Fruit fly (Drosophila melanogaster) whole organism, embryonic: Measurements from ENCODE around the gene Nle.
A peak's percentile ranks its signal among the peaks of the same experiment; 100 is the strongest.

Experiments used
- BEAF-32 ChIP-seq: fragments of 200-800 bp; sonication (Bioruptor generic); optimal IDR thresholded peaks from 3 replicates; lab custom pipeline; 2017; ENCODE audit warnings: missing biosample characterization, missing genetic modification characterization, mild to moderate bottlenecking, moderate library complexity, missing genetic modification reagents
- Bgb ChIP-seq: fragments of 200-800 bp; sonication (Bioruptor generic); IDR thresholded peaks from 2 replicates; pipeline ENCODE4 v1.3.6; 2022; ENCODE audit warnings: missing biosample characterization, missing genetic modification characterization; ENCODE audit not compliant: partially characterized antibody
- CG10267 ChIP-seq: fragments of 200-800 bp; sonication (Bioruptor generic); optimal IDR thresholded peaks from 2 replicates; lab custom pipeline; 2018; ENCODE audit warnings: missing biosample characterization, mild to moderate bottlenecking, missing genetic modification characterization, moderate library complexity
- CG12391 ChIP-seq: fragments of 200-800 bp; sonication (Bioruptor generic); optimal IDR thresholded peaks from 3 replicates; lab custom pipeline; 2018; ENCODE audit warnings: missing biosample characterization, mild to moderate bottlenecking, missing genetic modification characterization, moderate library complexity
- CG12659 ChIP-seq: fragments of 200-800 bp; sonication (Bioruptor generic); optimal IDR thresholded peaks from 3 replicates; lab custom pipeline; 2017; ENCODE audit warnings: mild to moderate bottlenecking, missing biosample characterization, missing genetic modification reagents, missing genetic modification characterization
- CG13287 ChIP-seq: fragments of 200-800 bp; sonication (Bioruptor generic); IDR thresholded peaks from 2 replicates; pipeline ENCODE4 v1.3.6; 2022; ENCODE audit warnings: missing biosample characterization, missing genetic modification characterization; ENCODE audit not compliant: partially characterized antibody
- CG14710 ChIP-seq: fragments of 200-800 bp; sonication (Bioruptor generic); optimal IDR thresholded peaks from 3 replicates; lab custom pipeline; 2019; ENCODE audit warnings: missing biosample characterization, mild to moderate bottlenecking, missing genetic modification characterization, moderate library complexity
- CG15601 ChIP-seq: fragments of 200-800 bp; sonication (Bioruptor generic); optimal IDR thresholded peaks from 3 replicates; lab custom pipeline; 2019; ENCODE audit warnings: missing biosample characterization, mild to moderate bottlenecking, missing genetic modification characterization, moderate library complexity
- CG1603 ChIP-seq: fragments of 200-800 bp; sonication (Bioruptor generic); optimal IDR thresholded peaks from 2 replicates; lab custom pipeline; 2019; ENCODE audit warnings: missing biosample characterization, mild to moderate bottlenecking, missing genetic modification characterization, moderate library complexity
- CG17829 ChIP-seq: fragments of 200-800 bp; optimal IDR thresholded peaks from 2 replicates; lab custom pipeline; 2019; ENCODE audit warnings: missing biosample characterization, mild to moderate bottlenecking, missing genetic modification characterization, moderate library complexity
- CG18619 ChIP-seq: fragments of 200-800 bp; sonication (Bioruptor generic); optimal IDR thresholded peaks from 3 replicates; lab custom pipeline; 2017; ENCODE audit warnings: missing biosample characterization, mild to moderate bottlenecking, missing genetic modification characterization
- CG2129 ChIP-seq: fragments of 200-800 bp; sonication (Bioruptor generic); IDR thresholded peaks from 2 replicates; pipeline ENCODE4 v1.3.6; 2022; ENCODE audit warnings: missing biosample characterization, missing genetic modification characterization; ENCODE audit not compliant: partially characterized antibody
- CG2712 ChIP-seq: fragments of 200-800 bp; optimal IDR thresholded peaks from 3 replicates; lab custom pipeline; 2019; ENCODE audit warnings: missing biosample characterization, mild to moderate bottlenecking, missing genetic modification characterization, moderate library complexity
- CG30020 ChIP-seq: fragments of 200-800 bp; optimal IDR thresholded peaks from 2 replicates; lab custom pipeline; 2019; ENCODE audit warnings: missing biosample characterization, mild to moderate bottlenecking, missing genetic modification characterization, moderate library complexity
- CG9727 ChIP-seq: fragments of 200-800 bp; sonication (Bioruptor generic); optimal IDR thresholded peaks from 3 replicates; lab custom pipeline; 2017; ENCODE audit warnings: missing biosample characterization, mild to moderate bottlenecking, missing genetic modification characterization
- CG9797 ChIP-seq: fragments of 200-800 bp; sonication (Bioruptor generic); optimal IDR thresholded peaks from 3 replicates; lab custom pipeline; 2018; ENCODE audit warnings: missing biosample characterization, mild to moderate bottlenecking, missing genetic modification characterization
- Dref ChIP-seq: fragments of 200-800 bp; sonication (Bioruptor generic); IDR thresholded peaks from 2 replicates; pipeline ENCODE4 v1.3.6; 2022; ENCODE audit warnings: missing biosample characterization, missing genetic modification characterization
- E2f2 ChIP-seq: fragments of 200-800 bp; sonication (Bioruptor generic); IDR thresholded peaks from 2 replicates; pipeline ENCODE4 v1.3.6; 2022; ENCODE audit warnings: missing biosample characterization, missing genetic modification characterization
- HLH4C ChIP-seq: fragments of 200-800 bp; sonication (Bioruptor generic); IDR thresholded peaks from 3 replicates; pipeline ENCODE4 v1.3.6; 2022; ENCODE audit warnings: missing biosample characterization, missing genetic modification characterization; ENCODE audit not compliant: partially characterized antibody
- HmgZ ChIP-seq: fragments of 200-800 bp; sonication (Bioruptor generic); optimal IDR thresholded peaks from 2 replicates; lab custom pipeline; 2018; ENCODE audit warnings: missing biosample characterization, mild to moderate bottlenecking, missing genetic modification characterization
- Lhr ChIP-seq: fragments of 200-800 bp; sonication (Bioruptor generic); optimal IDR thresholded peaks from 3 replicates; lab custom pipeline; 2017; ENCODE audit warnings: mild to moderate bottlenecking, missing biosample characterization, missing genetic modification reagents, missing genetic modification characterization
- MESR4 ChIP-seq: fragments of 200-800 bp; sonication (Bioruptor generic); optimal IDR thresholded peaks from 2 replicates; lab custom pipeline; 2018; ENCODE audit warnings: missing biosample characterization, mild to moderate bottlenecking, missing genetic modification characterization, moderate library complexity
- Med ChIP-seq: fragments of 200-800 bp; sonication (Bioruptor generic); peaks from one replicate; lab custom pipeline; 2016; ENCODE audit warnings: missing biosample characterization, missing genetic modification characterization, mild to moderate bottlenecking, inconsistent platforms, moderate library complexity
- NfI ChIP-seq: fragments of 200-800 bp; sonication (Bioruptor generic); optimal IDR thresholded peaks from 3 replicates; lab custom pipeline; 2018; ENCODE audit warnings: missing biosample characterization, mild to moderate bottlenecking, missing genetic modification characterization, moderate library complexity
- Opbp ChIP-seq: fragments of 200-800 bp; sonication (Bioruptor generic); IDR thresholded peaks from 3 replicates; pipeline ENCODE4 v1.3.6; 2022; ENCODE audit warnings: missing biosample characterization, missing genetic modification characterization; ENCODE audit not compliant: partially characterized antibody
- Ravus ChIP-seq: fragments of 200-800 bp; sonication (Bioruptor generic); IDR thresholded peaks from 2 replicates; pipeline ENCODE4 v1.3.6; 2022; ENCODE audit warnings: missing biosample characterization, missing genetic modification characterization
- Scr ChIP-seq: fragments of 200-800 bp; sonication (Bioruptor generic); IDR thresholded peaks from 2 replicates; pipeline ENCODE4 v1.3.6; 2022; ENCODE audit warnings: missing biosample characterization, missing genetic modification characterization; ENCODE audit not compliant: partially characterized antibody
- YL-1 ChIP-seq: fragments of 200-800 bp; sonication (Bioruptor generic); optimal IDR thresholded peaks from 3 replicates; lab custom pipeline; 2017; ENCODE audit warnings: missing biosample characterization, mild to moderate bottlenecking, missing genetic modification characterization
- ci ChIP-seq: fragments of 200-800 bp; sonication (Bioruptor generic); IDR thresholded peaks from 3 replicates; pipeline ENCODE4 v1.3.6; 2022; ENCODE audit warnings: missing biosample characterization, missing genetic modification characterization
- gfzf ChIP-seq: fragments of 200-800 bp; sonication (Bioruptor generic); optimal IDR thresholded peaks from 2 replicates; lab custom pipeline; 2016; ENCODE audit warnings: missing biosample characterization, mild to moderate bottlenecking, missing genetic modification characterization, moderate library complexity
- grn ChIP-seq: fragments of 200-800 bp; sonication (Bioruptor generic); optimal IDR thresholded peaks from 3 replicates; lab custom pipeline; 2017; ENCODE audit warnings: missing biosample characterization, missing genetic modification characterization
- gro ChIP-seq: fragments of 200-800 bp; sonication (Bioruptor generic); optimal IDR thresholded peaks from 2 replicates; lab custom pipeline; 2016; ENCODE audit warnings: missing biosample characterization, missing genetic modification characterization
- knrl ChIP-seq: fragments of 200-800 bp; sonication (Bioruptor generic); IDR thresholded peaks from 3 replicates; pipeline ENCODE4 v1.3.6; 2022; ENCODE audit warnings: missing biosample characterization, missing genetic modification characterization; ENCODE audit not compliant: partially characterized antibody
- nerfin-1 ChIP-seq: fragments of 200-800 bp; sonication (Bioruptor generic); optimal IDR thresholded peaks from 3 replicates; lab custom pipeline; 2019; ENCODE audit warnings: missing biosample characterization, mild to moderate bottlenecking, missing genetic modification characterization, moderate library complexity
- p53 ChIP-seq: fragments of 200-800 bp; sonication (Bioruptor generic); optimal IDR thresholded peaks from 2 replicates; lab custom pipeline; 2016; ENCODE audit warnings: missing biosample characterization, missing genetic modification characterization
- phol ChIP-seq: fragments of 200-800 bp; sonication (Bioruptor generic); optimal IDR thresholded peaks from 3 replicates; lab custom pipeline; 2018; ENCODE audit warnings: missing biosample characterization, mild to moderate bottlenecking, missing genetic modification characterization, moderate library complexity
- row ChIP-seq: fragments of 200-800 bp; sonication (Bioruptor generic); IDR thresholded peaks from 3 replicates; pipeline ENCODE4 v1.3.6; 2022; ENCODE audit warnings: missing biosample characterization, missing genetic modification characterization
- shn ChIP-seq: fragments of 200-800 bp; sonication (Bioruptor generic); optimal IDR thresholded peaks from 3 replicates; lab custom pipeline; 2016; ENCODE audit warnings: missing biosample characterization, missing genetic modification characterization
- stwl ChIP-seq: fragments of 200-800 bp; sonication (Bioruptor generic); optimal IDR thresholded peaks from 3 replicates; lab custom pipeline; 2018; ENCODE audit warnings: missing biosample characterization, mild to moderate bottlenecking, missing genetic modification characterization, moderate library complexity
- trem ChIP-seq: fragments of 200-800 bp; optimal IDR thresholded peaks from 3 replicates; lab custom pipeline; 2019; ENCODE audit warnings: missing biosample characterization, mild to moderate bottlenecking, missing genetic modification characterization, moderate library complexity
- zf30C ChIP-seq: fragments of 200-800 bp; sonication (Bioruptor generic); optimal IDR thresholded peaks from 3 replicates; lab custom pipeline; 2018; ENCODE audit warnings: missing biosample characterization, mild to moderate bottlenecking, missing genetic modification characterization

The Nle gene

dm6 chr2L:542338-542967 is 25.5 kb downstream of the Nle start, which contains the start of gene lwr (continued):
- TF ChIP-seq Lhr (peak; percentile 50), trem (tag; lab: Kevin White, UChicago) (peak; percentile 48), MESR4 (GFP tag; lab: Kevin White, UChicago) (peak; percentile 80), CG12659 (GFP tag; lab: Kevin White, UChicago) (peak; percentile 50), Scr (peak; percentile 57), Bgb (GFP tag; lab: Robert Waterston, UW) (peak; percentile 55; the same call in 1 of the 2 replicates), shn (GFP tag; lab: Kevin White, UChicago) (no peak), CG2712 (tag; lab: Kevin White, UChicago) (peak; percentile 14), knrl (GFP tag; lab: Robert Waterston, UW) (peak; percentile 56; the same call in 2 of the 3 replicates), CG17829 (tag; lab: Kevin White, UChicago) (peak; percentile 22), gro (no peak), CG9797 (peak; percentile 89), YL-1 (GFP tag; lab: Kevin White, UChicago) (peak; percentile 83), CG1603 (tag; lab: Kevin White, UChicago) (peak; percentile 36), row (GFP tag; lab: Robert Waterston, UW) (peak; percentile 58), nerfin-1 (peak; percentile 59), zf30C (GFP tag; lab: Kevin White, UChicago) (no peak), phol (peak; percentile 40), Opbp (peak; percentile 64; the same call in 1 of the 3 replicates), grn (GFP tag; lab: Kevin White, UChicago) (no peak), CG14710 (tag; lab: Kevin White, UChicago) (peak; percentile 38), Med (GFP tag; lab: Kevin White, UChicago) (peak; percentile 59), CG15601 (tag; lab: Kevin White, UChicago) (peak; percentile 23), CG18619 (no peak), HLH4C (GFP tag; lab: Robert Waterston, UW) (peak; percentile 33; the same call in 1 of the 3 replicates), CG12391 (tag; lab: Kevin White, UChicago) (peak; percentile 16), ci (no peak), NfI (GFP tag; lab: Kevin White, UChicago) (no peak), CG2129 (peak; percentile 27; the same call in 1 of the 2 replicates), BEAF-32 (GFP tag; lab: Kevin White, UChicago) (peak; percentile 79), CG10267 (tag; lab: Kevin White, UChicago) (peak; percentile 29), HmgZ (peak; percentile 40), E2f2 (GFP tag; lab: Robert Waterston, UW) (peak; percentile 75), CG9727 (GFP tag; lab: Kevin White, UChicago) (no peak), CG30020 (peak; percentile 38), Dref (GFP tag; lab: Robert Waterston, UW) (peak; percentile 72), CG13287 (peak; percentile 73), p53 (GFP tag; lab: Kevin White, UChicago) (no peak), gfzf (peak; percentile 83), Ravus (no peak), stwl (peak; percentile 70)
